Fruit fly (Drosophila melanogaster): ENCODE data around the gene CG3168.

Gene CG3168

dm6 chrX:6702591-6702990, 37.2 kb downstream of the CG3168 start (continued):
- no peak for TF ChIP-seq CG6689 (GFP tag; IDR thresholded peaks at IDR 0.05)

DNA sequence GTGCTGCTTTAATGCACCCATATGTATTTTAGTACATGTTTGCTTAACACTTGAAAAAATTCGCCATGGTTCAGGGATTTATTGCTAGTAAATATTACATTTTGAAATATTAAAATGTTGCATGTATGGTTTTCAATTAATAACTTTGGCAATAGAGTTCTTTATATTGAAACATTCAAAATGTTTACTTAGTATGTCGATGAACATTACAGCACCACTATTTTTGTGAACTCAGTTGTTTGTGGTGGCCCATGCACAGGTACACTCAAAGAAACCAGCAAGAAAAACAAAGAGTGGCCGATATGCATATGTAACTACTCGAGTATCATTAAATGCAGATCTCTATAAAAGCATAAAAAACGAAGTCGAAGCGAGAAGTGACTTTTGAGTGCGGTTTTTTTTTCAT, 37.8 kb downstream of the CG3168 start:
- TF ChIP-seq CG4820 (GFP tag; optimal IDR thresholded peaks at IDR 0.05) (peak; percentile 29), lbe (GFP tag; optimal IDR thresholded peaks at IDR 0.05) (no peak), Taf1 (GFP tag; IDR thresholded peaks at IDR 0.05) (no peak), fru (optimal IDR thresholded peaks at IDR 0.05) (no peak), sug (tag; optimal IDR thresholded peaks at IDR 0.05) (peak; percentile 2), Myb (GFP tag; optimal IDR thresholded peaks at IDR 0.05) (no peak), CG14860 (GFP tag; IDR thresholded peaks at IDR 0.05; ENCODE audit: partially characterized antibody) (no peak), Atf6 (GFP tag; IDR thresholded peaks at IDR 0.05) (peak; percentile 25; the same call in 1 of the 2 replicates), seq (GFP tag; IDR thresholded peaks at IDR 0.05) (peak; percentile 69), ase (GFP tag; IDR thresholded peaks at IDR 0.05) (peak; percentile 62; the same call in 2 of the 3 replicates), CG6254 (GFP tag; optimal IDR thresholded peaks at IDR 0.05) (peak; percentile 46), kay (GFP tag; optimal IDR thresholded peaks at IDR 0.05) (no peak), CG4404 (GFP tag; IDR thresholded peaks at IDR 0.05) (no peak), wek (GFP tag; optimal IDR thresholded peaks at IDR 0.05) (peak; percentile 47), gcm (GFP tag; optimal IDR thresholded peaks at IDR 0.05) (peak; percentile 76), CG7839 (tag; optimal IDR thresholded peaks at IDR 0.05) (peak; percentile 79), ERR (GFP tag; optimal IDR thresholded peaks at IDR 0.05) (no peak), fd64A (GFP tag; optimal IDR thresholded peaks at IDR 0.05) (peak; percentile 1), Trl (optimal IDR thresholded peaks at IDR 0.05) (no peak), Trl (GFP tag; optimal IDR thresholded peaks at IDR 0.05) (peak; percentile 37), CG33557 (GFP tag; optimal IDR thresholded peaks at IDR 0.05) (peak; percentile 67), Elba2 (GFP tag; optimal IDR thresholded peaks at IDR 0.05) (no peak), dati (GFP tag; IDR thresholded peaks at IDR 0.05) (0 out of 2 replicates have a peak, but pooled peaks have one; percentile 15), mam (GFP tag; optimal IDR thresholded peaks at IDR 0.05) (peak; percentile 30), ems (GFP tag; optimal IDR thresholded peaks at IDR 0.05) (no peak), sob (GFP tag; IDR thresholded peaks at IDR 0.05) (0 out of 2 replicates have a peak, but pooled peaks have one; percentile 22), HHEX (GFP tag; optimal IDR thresholded peaks at IDR 0.05) (peak; percentile 37), CG7556 (GFP tag; optimal IDR thresholded peaks at IDR 0.05) (peak; percentile 59), cad (GFP tag; optimal IDR thresholded peaks at IDR 0.05) (no peak), unc-4 (GFP tag; IDR thresholded peaks at IDR 0.05; ENCODE audit: partially characterized antibody) (no peak), Stat92E (GFP tag; optimal IDR thresholded peaks at IDR 0.05) (no peak), CG14441 (GFP tag; IDR thresholded peaks at IDR 0.05) (peak; percentile 84), CG4424 (GFP tag; optimal IDR thresholded peaks at IDR 0.05) (peak; percentile 72), tx (GFP tag; optimal IDR thresholded peaks at IDR 0.05) (peak; percentile 4), CG4282 (GFP tag; optimal IDR thresholded peaks at IDR 0.05) (no peak), gem (tag; optimal IDR thresholded peaks at IDR 0.05) (peak; percentile 82), MESR4 (GFP tag; optimal IDR thresholded peaks at IDR 0.05) (no peak), CG17385 (GFP tag; optimal IDR thresholded peaks at IDR 0.05) (peak; percentile 65), CG9797 (GFP tag; optimal IDR thresholded peaks at IDR 0.05) (no peak), gce (GFP tag; IDR thresholded peaks at IDR 0.05) (0 out of 3 replicates have a peak, but pooled peaks have one; percentile 56), CG12391 (tag; optimal IDR thresholded peaks at IDR 0.05) (peak; percentile 72), lmd (GFP tag; IDR thresholded peaks at IDR 0.05) (peak; percentile 63), CG18476 (GFP tag; optimal IDR thresholded peaks at IDR 0.05) (peak; percentile 67), Pdp1 (GFP tag; optimal IDR thresholded peaks at IDR 0.05) (peak; percentile 31 to 46), Dad (GFP tag; optimal IDR thresholded peaks at IDR 0.05) (peak; percentile 41), gt (GFP tag; IDR thresholded peaks at IDR 0.05) (peak; percentile 19; the same call in 1 of the 2 replicates), CG13287 (GFP tag; IDR thresholded peaks at IDR 0.05; ENCODE audit: partially characterized antibody) (no peak), ab (GFP tag; optimal IDR thresholded peaks at IDR 0.05) (no peak), CG10565 (GFP tag; optimal IDR thresholded peaks at IDR 0.05) (no peak)

All from whole organism, embryonic.